Fruit fly (Drosophila melanogaster) whole organism, embryonic: ENCODE data around the gene RpL28.

Experiments
- B-H2 ChIP-seq: fragments of 200-800 bp; sonication (Bioruptor generic); optimal IDR thresholded peaks from 2 replicates; lab custom pipeline; 2018; ENCODE audit warnings: missing biosample characterization, mild to moderate bottlenecking, missing genetic modification characterization
- CG13424 ChIP-seq: fragments of 200-800 bp; sonication (Bioruptor generic); optimal IDR thresholded peaks from 2 replicates; lab custom pipeline; 2019; ENCODE audit warnings: missing biosample characterization, mild to moderate bottlenecking, missing genetic modification characterization, moderate library complexity
- CG13624 ChIP-seq: fragments of 200-800 bp; sonication (Bioruptor generic); optimal IDR thresholded peaks from 2 replicates; lab custom pipeline; 2016; ENCODE audit warnings: missing biosample characterization, missing genetic modification characterization
- CG13894 ChIP-seq: fragments of 200-800 bp; sonication (Bioruptor generic); optimal IDR thresholded peaks from 3 replicates; lab custom pipeline; 2018; ENCODE audit warnings: missing biosample characterization, mild to moderate bottlenecking, missing genetic modification characterization, moderate library complexity
- CG14860 ChIP-seq: fragments of 200-800 bp; sonication (Bioruptor generic); IDR thresholded peaks from 3 replicates; pipeline ENCODE4 v1.3.6; 2022; ENCODE audit warnings: missing biosample characterization, missing genetic modification characterization; ENCODE audit not compliant: partially characterized antibody
- CG14965 ChIP-seq: fragments of 200-800 bp; sonication (Bioruptor generic); optimal IDR thresholded peaks from 2 replicates; lab custom pipeline; 2016; ENCODE audit warnings: missing biosample characterization, missing genetic modification characterization, borderline replicate concordance
- CG1529 ChIP-seq: fragments of 200-800 bp; sonication (Bioruptor generic); optimal IDR thresholded peaks from 3 replicates; lab custom pipeline; 2018; ENCODE audit warnings: missing biosample characterization, missing genetic modification characterization
- CG17829 ChIP-seq: fragments of 200-800 bp; optimal IDR thresholded peaks from 2 replicates; lab custom pipeline; 2019; ENCODE audit warnings: missing biosample characterization, mild to moderate bottlenecking, missing genetic modification characterization, moderate library complexity
- CG2129 ChIP-seq: fragments of 200-800 bp; sonication (Bioruptor generic); IDR thresholded peaks from 2 replicates; pipeline ENCODE4 v1.3.6; 2022; ENCODE audit warnings: missing biosample characterization, missing genetic modification characterization; ENCODE audit not compliant: partially characterized antibody
- CG30020 ChIP-seq: fragments of 200-800 bp; optimal IDR thresholded peaks from 2 replicates; lab custom pipeline; 2019; ENCODE audit warnings: missing biosample characterization, mild to moderate bottlenecking, missing genetic modification characterization, moderate library complexity
- CG30403 ChIP-seq: fragments of 200-800 bp; sonication (Bioruptor generic); optimal IDR thresholded peaks from 3 replicates; lab custom pipeline; 2016; ENCODE audit warnings: missing biosample characterization, missing genetic modification characterization
- CG4707 ChIP-seq: fragments of 200-800 bp; sonication (Bioruptor generic); optimal IDR thresholded peaks from 2 replicates; lab custom pipeline; 2018; ENCODE audit warnings: missing biosample characterization, mild to moderate bottlenecking, missing genetic modification characterization, moderate library complexity
- CG6791 ChIP-seq: fragments of 200-800 bp; sonication (Bioruptor generic); IDR thresholded peaks from 3 replicates; pipeline ENCODE4 v1.3.6; 2022; ENCODE audit warnings: missing biosample characterization, missing genetic modification characterization; ENCODE audit not compliant: partially characterized antibody
- CG6813 ChIP-seq: fragments of 200-800 bp; sonication (Bioruptor generic); optimal IDR thresholded peaks from 2 replicates; lab custom pipeline; 2017; ENCODE audit warnings: missing biosample characterization, missing genetic modification characterization, mild to moderate bottlenecking, moderate library complexity, missing genetic modification reagents
- CG7839 ChIP-seq: fragments of 200-800 bp; sonication (Bioruptor generic); optimal IDR thresholded peaks from 3 replicates; lab custom pipeline; 2018; ENCODE audit warnings: missing biosample characterization, mild to moderate bottlenecking, missing genetic modification characterization, moderate library complexity
- CG7963 ChIP-seq: fragments of 200-800 bp; sonication (Bioruptor generic); IDR thresholded peaks from 3 replicates; pipeline ENCODE4 v1.3.6; 2022; ENCODE audit warnings: missing biosample characterization, missing genetic modification characterization; ENCODE audit not compliant: partially characterized antibody
- CG7987 ChIP-seq: fragments of 200-800 bp; sonication (Bioruptor generic); optimal IDR thresholded peaks from 2 replicates; lab custom pipeline; 2018; ENCODE audit warnings: missing biosample characterization, mild to moderate bottlenecking, missing genetic modification characterization, moderate library complexity
- CG9727 ChIP-seq: fragments of 200-800 bp; sonication (Bioruptor generic); optimal IDR thresholded peaks from 3 replicates; lab custom pipeline; 2017; ENCODE audit warnings: missing biosample characterization, mild to moderate bottlenecking, missing genetic modification characterization
- CTCF ChIP-seq: fragments of 200-800 bp; sonication (Bioruptor generic); optimal IDR thresholded peaks from 2 replicates; lab custom pipeline; 2017; ENCODE audit warnings: missing biosample characterization, mild to moderate bottlenecking, missing genetic modification characterization, moderate library complexity
- Chrac-16 ChIP-seq: fragments of 200-800 bp; sonication (Bioruptor generic); optimal IDR thresholded peaks from 3 replicates; lab custom pipeline; 2016; ENCODE audit warnings: missing biosample characterization, missing genetic modification characterization
- Deaf1 ChIP-seq: fragments of 200-800 bp; optimal IDR thresholded peaks from 3 replicates; lab custom pipeline; 2019; ENCODE audit warnings: missing biosample characterization, mild to moderate bottlenecking, missing genetic modification characterization, moderate library complexity
- Ets97D ChIP-seq: fragments of 200-800 bp; sonication (Bioruptor generic); optimal IDR thresholded peaks from 3 replicates; lab custom pipeline; 2016; ENCODE audit warnings: missing biosample characterization, missing genetic modification characterization
- Fer1 ChIP-seq: fragments of 200-800 bp; sonication (Bioruptor generic); optimal IDR thresholded peaks from 2 replicates; lab custom pipeline; 2017; ENCODE audit warnings: missing biosample characterization, mild to moderate bottlenecking, missing genetic modification characterization
- Jarid2 ChIP-seq: fragments of 200-800 bp; sonication (Bioruptor generic); optimal IDR thresholded peaks from 3 replicates; lab custom pipeline; 2017; ENCODE audit warnings: mild to moderate bottlenecking, missing biosample characterization, missing genetic modification reagents, missing genetic modification characterization
- Kr ChIP-seq: fragments of 200-800 bp; sonication (Bioruptor generic); optimal IDR thresholded peaks from 2 replicates; lab custom pipeline; 2017; ENCODE audit warnings: missing biosample characterization, mild to moderate bottlenecking, missing genetic modification characterization
- Mes4 ChIP-seq: fragments of 200-800 bp; sonication (Bioruptor generic); optimal IDR thresholded peaks from 2 replicates; lab custom pipeline; 2016; ENCODE audit warnings: missing biosample characterization, missing genetic modification characterization
- Mrtf ChIP-seq: fragments of 200-800 bp; sonication (Bioruptor generic); IDR thresholded peaks from 3 replicates; pipeline ENCODE4 v1.3.6; 2022; ENCODE audit warnings: missing biosample characterization, missing genetic modification characterization
- PHDP ChIP-seq: fragments of 200-800 bp; sonication (Bioruptor generic); optimal IDR thresholded peaks from 3 replicates; lab custom pipeline; 2018; ENCODE audit warnings: missing biosample characterization, mild to moderate bottlenecking, missing genetic modification characterization, moderate library complexity
- Pdp1 ChIP-seq, 2 experiments: fragments of 200-800 bp; sonication (Bioruptor generic); optimal IDR thresholded peaks; 3 replicates each; lab custom pipeline; 2016; ENCODE audit warnings: missing biosample characterization in 2 of 2, missing genetic modification characterization in 2 of 2, mild to moderate bottlenecking in 1 of 2, moderate library complexity in 1 of 2
- Rfx ChIP-seq: fragments of 200-800 bp; sonication (Bioruptor generic); IDR thresholded peaks from 2 replicates; pipeline ENCODE4 v1.3.6; 2022; ENCODE audit warnings: missing biosample characterization, missing genetic modification characterization
- Sry-β ChIP-seq: fragments of 200-800 bp; sonication (Bioruptor generic); optimal IDR thresholded peaks from 2 replicates; lab custom pipeline; 2018; ENCODE audit warnings: missing biosample characterization, mild to moderate bottlenecking, missing genetic modification characterization, moderate library complexity
- Sry-δ ChIP-seq: fragments of 200-800 bp; sonication (Bioruptor generic); optimal IDR thresholded peaks from 2 replicates; lab custom pipeline; 2016; ENCODE audit warnings: missing biosample characterization, missing genetic modification characterization
- Trl ChIP-seq, 3 experiments: fragments of >200 bp in 2 of 3; fragments of 200-800 bp in 1 of 3; sonication (Bioruptor generic) in 1 of 3; optimal IDR thresholded peaks; 2 replicates in 1 of 3; 3 replicates in 2 of 3; lab custom pipeline; 2016 to 2017; ENCODE audit warnings: missing biosample characterization in 1 of 3, missing genetic modification characterization in 1 of 3
- ash1 ChIP-seq: fragments of 200-800 bp; sonication (Bioruptor generic); optimal IDR thresholded peaks from 2 replicates; lab custom pipeline; 2018; ENCODE audit warnings: missing biosample characterization, mild to moderate bottlenecking, missing genetic modification characterization
- btn ChIP-seq: fragments of 200-800 bp; sonication (Bioruptor generic); optimal IDR thresholded peaks from 2 replicates; lab custom pipeline; 2016; ENCODE audit warnings: missing biosample characterization, missing genetic modification characterization
- cg ChIP-seq: fragments of 200-800 bp; sonication (Bioruptor generic); optimal IDR thresholded peaks from 3 replicates; lab custom pipeline; 2019; ENCODE audit warnings: missing biosample characterization, mild to moderate bottlenecking, missing genetic modification characterization, moderate library complexity
- eyg ChIP-seq: fragments of 200-800 bp; sonication (Bioruptor generic); optimal IDR thresholded peaks from 3 replicates; lab custom pipeline; 2016; ENCODE audit warnings: missing biosample characterization, missing genetic modification characterization
- gem ChIP-seq: fragments of 200-800 bp; sonication (Bioruptor generic); optimal IDR thresholded peaks from 2 replicates; lab custom pipeline; 2019; ENCODE audit warnings: missing biosample characterization, mild to moderate bottlenecking, missing genetic modification characterization, moderate library complexity
- h ChIP-seq: fragments of >200 bp; optimal IDR thresholded peaks from 2 replicates; lab custom pipeline; 2017
- hb ChIP-seq: fragments of 200-800 bp; sonication (Bioruptor generic); IDR thresholded peaks from 3 replicates; pipeline ENCODE4 v1.3.6; 2022; ENCODE audit warnings: missing biosample characterization, missing genetic modification characterization; ENCODE audit not compliant: partially characterized antibody
- pb ChIP-seq: fragments of 200-800 bp; sonication (Bioruptor generic); optimal IDR thresholded peaks from 3 replicates; lab custom pipeline; 2016; ENCODE audit warnings: missing biosample characterization, missing genetic modification characterization
- prd ChIP-seq, 3 experiments: fragments of >200 bp in 2 of 3; fragments of 200-800 bp in 1 of 3; sonication (Bioruptor generic) in 1 of 3; optimal IDR thresholded peaks in 2 of 3; IDR thresholded peaks in 1 of 3; 2 replicates in 2 of 3; 3 replicates in 1 of 3; pipeline versions ENCODE4 v1.3.6 to Lab custom; 2017 to 2022; ENCODE audit warnings: missing biosample characterization in 1 of 3, missing genetic modification characterization in 1 of 3
- pzg ChIP-seq: fragments of 200-800 bp; sonication (Bioruptor generic); optimal IDR thresholded peaks from 3 replicates; lab custom pipeline; 2018; ENCODE audit warnings: missing biosample characterization, mild to moderate bottlenecking, missing genetic modification characterization, moderate library complexity
- rib ChIP-seq: fragments of 200-800 bp; sonication (Bioruptor generic); IDR thresholded peaks from 2 replicates; pipeline ENCODE4 v1.3.6; 2022; ENCODE audit warnings: missing biosample characterization, missing genetic modification characterization
- run ChIP-seq: fragments of 200-800 bp; sonication (Bioruptor generic); optimal IDR thresholded peaks from 3 replicates; lab custom pipeline; 2018; ENCODE audit warnings: missing biosample characterization, mild to moderate bottlenecking, missing genetic modification characterization
- sisA ChIP-seq: fragments of 200-800 bp; sonication (Bioruptor generic); IDR thresholded peaks from 2 replicates; pipeline ENCODE4 v1.3.6; 2022; ENCODE audit warnings: missing biosample characterization, missing genetic modification characterization
- slbo ChIP-seq: fragments of 200-800 bp; sonication (Bioruptor generic); IDR thresholded peaks from 2 replicates; pipeline ENCODE4 v1.3.6; 2022; ENCODE audit warnings: missing biosample characterization, missing genetic modification characterization
- tx ChIP-seq: fragments of 200-800 bp; sonication (Bioruptor generic); optimal IDR thresholded peaks from 2 replicates; lab custom pipeline; 2016; ENCODE audit warnings: missing biosample characterization, missing genetic modification characterization
- usp ChIP-seq: fragments of >200 bp; optimal IDR thresholded peaks from 2 replicates; lab custom pipeline; 2017; ENCODE audit warnings: missing biosample characterization, missing genetic modification characterization
- yki ChIP-seq: fragments of >200 bp; optimal IDR thresholded peaks from 3 replicates; lab custom pipeline; 2018

Gene RpL28

DNA sequence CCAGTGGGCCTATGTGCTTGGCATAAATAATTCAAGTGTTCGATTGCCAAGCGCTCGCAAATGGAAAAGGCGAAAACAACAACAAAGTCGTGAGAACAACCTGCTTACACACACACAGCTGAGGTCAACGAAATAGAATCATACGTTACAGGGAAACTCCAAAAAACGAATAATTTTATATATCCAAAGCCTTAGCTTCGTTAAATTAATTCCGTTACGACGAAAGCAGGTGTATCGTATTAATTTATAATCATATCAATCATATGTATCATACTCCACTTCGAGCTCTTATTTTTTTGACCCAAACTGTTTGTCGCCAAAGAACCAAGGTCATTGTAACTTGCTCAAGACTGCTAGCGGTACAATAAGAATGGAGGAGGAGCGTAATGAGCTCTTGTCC, 43.3 kb downstream of the RpL28 start (continued):
- TF ChIP-seq usp (no peak), Sry-δ (GFP tag; lab: Kevin White, UChicago) (no peak), prd (optimal IDR thresholded peaks at IDR 0.05; lab: Kevin White, UChicago) (no peak), prd (GFP tag; IDR thresholded peaks at IDR 0.05; lab: Robert Waterston, UW) (peak; percentile 94), Pdp1 (GFP tag; optimal IDR thresholded peaks at IDR 0.05; lab: Kevin White, UChicago) (peak in 1 of 2 experiments; percentile 89), yki (lab: Kevin White, UChicago) (no peak), cg (GFP tag; lab: Kevin White, UChicago) (no peak), slbo (peak; percentile 85), tx (peak; percentile 35), Chrac-16 (GFP tag; lab: Kevin White, UChicago) (peak; percentile 81), gem (tag; lab: Kevin White, UChicago) (peak; percentile 93), Trl (optimal IDR thresholded peaks at IDR 0.05; lab: Kevin White, UChicago) (no peak), Trl (GFP tag; optimal IDR thresholded peaks at IDR 0.05; lab: Kevin White, UChicago) (peak; percentile 89), CG6791 (GFP tag; lab: Robert Waterston, UW) (no peak), Rfx (GFP tag; lab: Robert Waterston, UW) (peak; percentile 94), Sry-β (GFP tag; lab: Kevin White, UChicago) (no peak), Kr (no peak), CG7987 (GFP tag; lab: Kevin White, UChicago) (peak; percentile 78), btn (GFP tag; lab: Kevin White, UChicago) (peak; percentile 66), hb (GFP tag; lab: Robert Waterston, UW) (no peak), pb (GFP tag; lab: Kevin White, UChicago) (peak; percentile 68), CG6813 (GFP tag; lab: Kevin White, UChicago) (peak; percentile 79), CG13624 (GFP tag; lab: Kevin White, UChicago) (peak; percentile 78), CG9727 (GFP tag; lab: Kevin White, UChicago) (peak; percentile 80), CG14860 (GFP tag; lab: Robert Waterston, UW) (no peak), Jarid2 (peak; percentile 56), CG7839 (peak; percentile 92), CG1529 (peak; percentile 62), pzg (GFP tag; lab: Kevin White, UChicago) (peak; percentile 1), Mes4 (GFP tag; lab: Kevin White, UChicago) (peak; percentile 60), run (tag; lab: Kevin White, UChicago) (peak; percentile 63), CG13894 (peak; percentile 61), CG2129 (GFP tag; lab: Robert Waterston, UW) (no peak), PHDP (tag; lab: Kevin White, UChicago) (peak; percentile 92), sisA (GFP tag; lab: Robert Waterston, UW) (peak; percentile 84), eyg (peak; percentile 78), ash1 (GFP tag; lab: Kevin White, UChicago) (no peak), h (no peak), CTCF (GFP tag; lab: Kevin White, UChicago) (no peak), Deaf1 (tag; lab: Kevin White, UChicago) (no peak), CG13424 (tag; lab: Kevin White, UChicago) (peak; percentile 81), Fer1 (no peak), CG7963 (GFP tag; lab: Robert Waterston, UW) (no peak), CG14965 (GFP tag; lab: Kevin White, UChicago) (peak; percentile 50), rib (GFP tag; lab: Robert Waterston, UW) (0 out of 2 replicates have a peak, but pooled peaks have one; percentile 40), CG4707 (GFP tag; lab: Kevin White, UChicago) (peak; percentile 63), Ets97D (peak; percentile 46), CG30020 (tag; lab: Kevin White, UChicago) (no peak), B-H2 (GFP tag; lab: Kevin White, UChicago) (no peak), CG17829 (tag; lab: Kevin White, UChicago) (peak; percentile 89), CG30403 (peak; percentile 86), Mrtf (peak; percentile 85)
